Fruit fly (Drosophila melanogaster): ENCODE data around the gene Ca-alpha1T.

DNA sequence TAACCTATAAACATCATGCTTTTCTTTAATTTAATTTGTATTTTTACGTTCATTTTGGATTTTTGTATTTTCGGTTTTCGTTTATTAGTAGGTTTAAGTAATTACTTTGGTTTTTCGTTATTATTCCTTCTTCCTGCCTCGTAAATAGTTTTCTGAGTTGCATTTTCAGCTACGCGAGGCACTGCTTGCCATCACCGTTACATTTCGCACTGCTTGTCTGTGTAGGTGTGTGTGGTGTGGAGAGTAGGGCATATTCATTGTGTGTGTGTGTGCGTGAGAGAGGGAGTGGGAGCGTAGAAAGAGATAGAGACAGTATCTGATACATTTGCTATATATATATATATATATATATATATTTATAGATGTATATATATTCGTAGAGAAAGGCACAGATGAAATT lies 87.6 kb downstream of the Ca-alpha1T start:
- TF ChIP-seq Sin3A (optimal IDR thresholded peaks at IDR 0.05) (no peak), insv (optimal IDR thresholded peaks at IDR 0.05) (no peak), ttk (optimal IDR thresholded peaks at IDR 0.05) (no peak), psq (optimal IDR thresholded peaks at IDR 0.05) (no peak)
